Fruit fly (Drosophila melanogaster) whole organism, embryonic: ENCODE measurements around the gene CG5445.

Source experiments
- Aef1 ChIP-seq: fragments of 200-800 bp; sonication (Bioruptor generic); IDR thresholded peaks from 3 replicates; pipeline ENCODE4 v1.3.6; 2022; ENCODE audit warnings: missing biosample characterization, missing genetic modification characterization
- Atf6 ChIP-seq: fragments of 200-800 bp; sonication (Bioruptor generic); IDR thresholded peaks from 2 replicates; pipeline ENCODE4 v1.3.6; 2022; ENCODE audit warnings: missing biosample characterization, missing genetic modification characterization
- B-H1 ChIP-seq: fragments of 200-800 bp; sonication (Bioruptor generic); IDR thresholded peaks from 3 replicates; pipeline ENCODE4 v1.3.6; 2022; ENCODE audit warnings: missing biosample characterization, missing genetic modification characterization
- CG10147 ChIP-seq: fragments of 200-800 bp; sonication (Bioruptor generic); optimal IDR thresholded peaks from 2 replicates; lab custom pipeline; 2019; ENCODE audit warnings: missing biosample characterization, mild to moderate bottlenecking, missing genetic modification characterization, moderate library complexity
- CG10366 ChIP-seq: fragments of 200-800 bp; sonication (Bioruptor generic); IDR thresholded peaks from 2 replicates; pipeline ENCODE4 v1.3.6; 2022; ENCODE audit warnings: missing biosample characterization, missing genetic modification characterization
- CG11504 ChIP-seq: fragments of 200-800 bp; sonication (Bioruptor generic); optimal IDR thresholded peaks from 3 replicates; lab custom pipeline; 2019; ENCODE audit warnings: missing biosample characterization, mild to moderate bottlenecking, missing genetic modification characterization, moderate library complexity
- CG12391 ChIP-seq: fragments of 200-800 bp; sonication (Bioruptor generic); optimal IDR thresholded peaks from 3 replicates; lab custom pipeline; 2018; ENCODE audit warnings: missing biosample characterization, mild to moderate bottlenecking, missing genetic modification characterization, moderate library complexity
- CG13296 ChIP-seq: fragments of 200-800 bp; sonication (Bioruptor generic); optimal IDR thresholded peaks from 3 replicates; lab custom pipeline; 2018; ENCODE audit warnings: missing biosample characterization, mild to moderate bottlenecking, missing genetic modification characterization
- CG13775 ChIP-seq: fragments of 200-800 bp; sonication (Bioruptor generic); optimal IDR thresholded peaks from 3 replicates; lab custom pipeline; 2017; ENCODE audit warnings: missing biosample characterization, mild to moderate bottlenecking, missing genetic modification characterization
- CG14014 ChIP-seq: fragments of 200-800 bp; sonication (Bioruptor generic); IDR thresholded peaks from 2 replicates; pipeline ENCODE4 v1.3.6; 2022; ENCODE audit warnings: missing biosample characterization, missing genetic modification characterization
- CG18262 ChIP-seq: fragments of 200-800 bp; optimal IDR thresholded peaks from 3 replicates; lab custom pipeline; 2019; ENCODE audit warnings: missing biosample characterization, mild to moderate bottlenecking, missing genetic modification characterization, moderate library complexity
- CG2712 ChIP-seq: fragments of 200-800 bp; optimal IDR thresholded peaks from 3 replicates; lab custom pipeline; 2019; ENCODE audit warnings: missing biosample characterization, mild to moderate bottlenecking, missing genetic modification characterization, moderate library complexity
- CG3163 ChIP-seq: fragments of 200-800 bp; sonication (Bioruptor generic); optimal IDR thresholded peaks from 3 replicates; lab custom pipeline; 2016; ENCODE audit warnings: missing biosample characterization, missing genetic modification characterization
- CG32767 ChIP-seq: fragments of 200-800 bp; sonication (Bioruptor generic); IDR thresholded peaks from 2 replicates; pipeline ENCODE4 v1.3.6; 2022; ENCODE audit warnings: missing biosample characterization, missing genetic modification characterization
- CG3847 ChIP-seq: fragments of 200-800 bp; sonication (Bioruptor generic); IDR thresholded peaks from 2 replicates; pipeline ENCODE4 v1.3.6; 2022; ENCODE audit warnings: missing biosample characterization, missing genetic modification characterization
- CG4424 ChIP-seq: fragments of 200-800 bp; sonication (Bioruptor generic); optimal IDR thresholded peaks from 3 replicates; lab custom pipeline; 2016; ENCODE audit warnings: missing biosample characterization, missing genetic modification characterization
- CG4820 ChIP-seq: fragments of 200-800 bp; sonication (Bioruptor generic); optimal IDR thresholded peaks from 3 replicates; lab custom pipeline; 2016; ENCODE audit warnings: missing biosample characterization, missing genetic modification characterization
- CG7372 ChIP-seq: fragments of 200-800 bp; sonication (Bioruptor generic); IDR thresholded peaks from 2 replicates; pipeline ENCODE4 v1.3.6; 2022; ENCODE audit warnings: missing biosample characterization, missing genetic modification characterization
- CG8944 ChIP-seq: fragments of 200-800 bp; sonication (Bioruptor generic); optimal IDR thresholded peaks from 3 replicates; lab custom pipeline; 2016; ENCODE audit warnings: missing biosample characterization, missing genetic modification characterization
- Fer3 ChIP-seq: fragments of 200-800 bp; sonication (Bioruptor generic); optimal IDR thresholded peaks from 2 replicates; lab custom pipeline; 2018; ENCODE audit warnings: missing biosample characterization, mild to moderate bottlenecking, missing genetic modification characterization, moderate library complexity
- H15 ChIP-seq: fragments of 200-800 bp; sonication (Bioruptor generic); IDR thresholded peaks from 3 replicates; pipeline ENCODE4 v1.3.6; 2022; ENCODE audit warnings: missing biosample characterization, missing genetic modification characterization
- HLH3B ChIP-seq: fragments of 200-800 bp; sonication (Bioruptor generic); IDR thresholded peaks from 2 replicates; pipeline ENCODE4 v1.3.6; 2022; ENCODE audit warnings: missing biosample characterization, missing genetic modification characterization
- Hr3 ChIP-seq: fragments of 200-800 bp; sonication (Bioruptor generic); optimal IDR thresholded peaks from 3 replicates; lab custom pipeline; 2016; ENCODE audit warnings: missing biosample characterization, missing genetic modification characterization
- Neu2 ChIP-seq: fragments of 200-800 bp; sonication (Bioruptor generic); optimal IDR thresholded peaks from 3 replicates; lab custom pipeline; 2016; ENCODE audit warnings: missing biosample characterization, missing genetic modification characterization, borderline replicate concordance
- Poxn ChIP-seq: fragments of 200-800 bp; sonication (Bioruptor generic); IDR thresholded peaks from 2 replicates; pipeline ENCODE4 v1.3.6; 2022; ENCODE audit warnings: missing biosample characterization, missing genetic modification characterization
- Ptx1 ChIP-seq: fragments of 200-800 bp; sonication (Bioruptor generic); IDR thresholded peaks from 2 replicates; pipeline ENCODE4 v1.3.6; 2022; ENCODE audit warnings: missing biosample characterization, missing genetic modification characterization
- Sox100B ChIP-seq: fragments of 200-800 bp; sonication (Bioruptor generic); optimal IDR thresholded peaks from 3 replicates; lab custom pipeline; 2018; ENCODE audit warnings: missing biosample characterization, mild to moderate bottlenecking, missing genetic modification characterization
- Ssrp ChIP-seq: fragments of 200-800 bp; sonication (Bioruptor generic); optimal IDR thresholded peaks from 2 replicates; lab custom pipeline; 2018; ENCODE audit warnings: missing biosample characterization, mild to moderate bottlenecking, missing genetic modification characterization, moderate library complexity
- TFAM ChIP-seq: fragments of 200-800 bp; sonication (Bioruptor generic); optimal IDR thresholded peaks from 2 replicates; lab custom pipeline; 2017; ENCODE audit warnings: missing biosample characterization, missing genetic modification characterization, inconsistent platforms
- caup ChIP-seq: fragments of 200-800 bp; sonication (Bioruptor generic); optimal IDR thresholded peaks from 3 replicates; lab custom pipeline; 2017; ENCODE audit warnings: missing biosample characterization, mild to moderate bottlenecking, missing genetic modification characterization, moderate library complexity; ENCODE audit not compliant: severe bottlenecking
- cwo ChIP-seq: fragments of 200-800 bp; sonication (Bioruptor generic); optimal IDR thresholded peaks from 3 replicates; lab custom pipeline; 2017; ENCODE audit warnings: missing biosample characterization, missing genetic modification characterization, mild to moderate bottlenecking, moderate library complexity, missing genetic modification reagents
- phol ChIP-seq: fragments of 200-800 bp; sonication (Bioruptor generic); optimal IDR thresholded peaks from 3 replicates; lab custom pipeline; 2018; ENCODE audit warnings: missing biosample characterization, mild to moderate bottlenecking, missing genetic modification characterization, moderate library complexity
- ssp ChIP-seq: fragments of 200-800 bp; sonication (Bioruptor generic); IDR thresholded peaks from 2 replicates; pipeline ENCODE4 v1.3.6; 2022; ENCODE audit warnings: missing biosample characterization, missing genetic modification characterization
- tin ChIP-seq: fragments of 200-800 bp; sonication (Bioruptor generic); optimal IDR thresholded peaks from 3 replicates; lab custom pipeline; 2016; ENCODE audit warnings: missing biosample characterization, missing genetic modification characterization
- tll ChIP-seq, 2 experiments: fragments of 200-800 bp in 1 of 2; fragments of >200 bp in 1 of 2; sonication (Bioruptor generic) in 1 of 2; optimal IDR thresholded peaks; 2 replicates each; lab custom pipeline; 2017 to 2019; ENCODE audit warnings: missing biosample characterization in 2 of 2, missing genetic modification characterization in 2 of 2, mild to moderate bottlenecking in 1 of 2, moderate library complexity in 1 of 2
- trh ChIP-seq: fragments of 200-800 bp; sonication (Bioruptor generic); optimal IDR thresholded peaks from 2 replicates; lab custom pipeline; 2016; ENCODE audit warnings: missing biosample characterization, missing genetic modification characterization
- ttk ChIP-seq: fragments of 200-800 bp; sonication (Bioruptor generic); IDR thresholded peaks from 2 replicates; pipeline ENCODE4 v2.1.2; 2022; ENCODE audit warnings: missing biosample characterization, missing genetic modification characterization
- vvl ChIP-seq: fragments of 200-800 bp; sonication (Bioruptor generic); IDR thresholded peaks from 2 replicates; pipeline ENCODE4 v1.3.6; 2022; ENCODE audit warnings: missing biosample characterization, missing genetic modification characterization
- zfh1 ChIP-seq: fragments of 200-800 bp; sonication (Bioruptor generic); IDR thresholded peaks from 3 replicates; pipeline ENCODE4 v1.3.6; 2022; ENCODE audit warnings: missing biosample characterization, missing genetic modification characterization
- zfh2 ChIP-seq: fragments of 200-800 bp; sonication (Bioruptor generic); optimal IDR thresholded peaks from 2 replicates; lab custom pipeline; 2016; ENCODE audit warnings: missing biosample characterization, missing genetic modification characterization

CG5445 gene

DNA sequence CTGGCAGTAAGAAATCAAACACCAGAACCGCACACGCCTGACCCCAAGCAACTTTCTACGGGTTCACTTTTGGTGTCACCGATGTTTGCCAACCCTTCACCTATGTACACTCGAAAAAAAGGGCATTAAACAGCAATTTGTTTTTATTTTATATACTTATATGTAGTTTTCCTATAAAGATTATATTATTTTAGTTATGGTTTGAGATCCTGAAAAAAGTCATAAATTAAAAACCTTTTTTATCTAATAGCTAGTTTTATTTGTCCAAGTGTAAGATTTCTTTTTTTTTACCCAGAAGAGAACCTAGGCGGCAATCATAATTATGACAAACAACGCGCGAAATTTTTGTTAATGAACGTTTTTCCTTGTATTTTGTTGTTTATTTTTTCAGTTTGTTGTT, 11.1 kb downstream of the CG5445 start (continued):
- no peak for TF ChIP-seq trh (GFP tag; lab: Kevin White, UChicago)
- TF ChIP-seq CG3847 (GFP tag; lab: Robert Waterston, UW): no peak
- TF ChIP-seq Sox100B (GFP tag; lab: Kevin White, UChicago): peak; percentile 39
- no peak for TF ChIP-seq ttk
- TF ChIP-seq tll (GFP tag; optimal IDR thresholded peaks at IDR 0.05; lab: Kevin White, UChicago): no peak
- peak; percentile 8 for TF ChIP-seq CG13775 (GFP tag; lab: Kevin White, UChicago)
- peak; percentile 37; the same call in 1 of the 2 replicates for TF ChIP-seq CG10366 (GFP tag; lab: Robert Waterston, UW)
- TF ChIP-seq Ssrp (tag; lab: Kevin White, UChicago): peak; percentile 7
- 0 out of 2 replicates have a peak, but pooled peaks have one; percentile 39 for TF ChIP-seq CG32767 (GFP tag; lab: Robert Waterston, UW)
- TF ChIP-seq ssp (GFP tag; lab: Robert Waterston, UW): peak; percentile 34; the same call in 1 of the 2 replicates
- peak; percentile 21 for TF ChIP-seq CG4820 (GFP tag; lab: Kevin White, UChicago)
- TF ChIP-seq Ptx1 (GFP tag; lab: Robert Waterston, UW): peak; percentile 62; the same call in 1 of the 2 replicates
- TF ChIP-seq B-H1 (GFP tag; lab: Robert Waterston, UW): peak; percentile 35; the same call in 2 of the 3 replicates
- TF ChIP-seq Neu2: no peak
- TF ChIP-seq CG18262: peak; percentile 63
- TF ChIP-seq phol (tag; lab: Kevin White, UChicago): peak; percentile 59
- peak; percentile 44; the same call in 1 of the 2 replicates for TF ChIP-seq Atf6 (GFP tag; lab: Robert Waterston, UW)
- TF ChIP-seq zfh2 (GFP tag; lab: Kevin White, UChicago): no peak
- peak; percentile 52 for TF ChIP-seq CG13296 (GFP tag; lab: Kevin White, UChicago)
- no peak for TF ChIP-seq CG8944 (GFP tag; lab: Kevin White, UChicago)
- TF ChIP-seq Aef1 (GFP tag; lab: Robert Waterston, UW): 0 out of 3 replicates have a peak, but pooled peaks have one; percentile 25
- peak; percentile 58 for TF ChIP-seq vvl (GFP tag; lab: Robert Waterston, UW)
- peak; percentile 72 for TF ChIP-seq CG2712 (tag; lab: Kevin White, UChicago)
- peak; percentile 49; the same call in 1 of the 3 replicates for TF ChIP-seq zfh1 (GFP tag; lab: Robert Waterston, UW)
- peak; percentile 44 for TF ChIP-seq cwo (GFP tag; lab: Kevin White, UChicago)
- TF ChIP-seq CG12391 (tag; lab: Kevin White, UChicago): peak; percentile 51
- TF ChIP-seq Fer3 (tag; lab: Kevin White, UChicago): peak; percentile 60
- no peak for TF ChIP-seq TFAM (GFP tag; lab: Kevin White, UChicago)
- TF ChIP-seq Poxn: no peak
- peak; percentile 9 for TF ChIP-seq caup (GFP tag; lab: Kevin White, UChicago)
- no peak for TF ChIP-seq CG3163 (GFP tag; lab: Kevin White, UChicago)
- peak; percentile 33 for TF ChIP-seq Hr3
- 0 out of 2 replicates have a peak, but pooled peaks have one; percentile 32 for TF ChIP-seq CG14014 (GFP tag; lab: Robert Waterston, UW)
- peak; percentile 46; the same call in 1 of the 2 replicates for TF ChIP-seq HLH3B (GFP tag; lab: Robert Waterston, UW)
- TF ChIP-seq tin: peak; percentile 13
- no peak for TF ChIP-seq CG10147 (GFP tag; lab: Kevin White, UChicago)
- TF ChIP-seq CG11504 (tag; lab: Kevin White, UChicago): peak; percentile 79
- peak; percentile 39 for TF ChIP-seq CG4424 (GFP tag; lab: Kevin White, UChicago)
- 0 out of 3 replicates have a peak, but pooled peaks have one; percentile 46 for TF ChIP-seq H15 (GFP tag; lab: Robert Waterston, UW)
- peak; percentile 61 for TF ChIP-seq CG7372
